Worm (Caenorhabditis elegans) whole organism, L3 larva: ENCODE data around the gene sptf-2.

Experiments used
- elt-1 ChIP-seq: fragments of 150-350 bp; optimal IDR thresholded peaks from 2 replicates; lab custom pipeline; 2014; ENCODE audit warnings: missing biosample characterization, missing genetic modification characterization
- nhr-23 ChIP-seq: fragments of 150-350 bp; optimal IDR thresholded peaks from 2 replicates; lab custom pipeline; 2014; ENCODE audit warnings: missing biosample characterization, missing genetic modification reagents, missing genetic modification characterization
- nhr-67 ChIP-seq: fragments of 150-350 bp; optimal IDR thresholded peaks from 2 replicates; lab custom pipeline; 2014; ENCODE audit warnings: missing biosample characterization, missing genetic modification characterization
- unc-39 ChIP-seq: sonication (generic microtip); optimal IDR thresholded peaks from 4 replicates; lab custom pipeline; 2017; ENCODE audit warnings: missing biosample characterization, missing genetic modification characterization
- ztf-11 ChIP-seq: fragments of 150-350 bp; optimal IDR thresholded peaks from 2 replicates; lab custom pipeline; 2014; ENCODE audit warnings: missing biosample characterization, missing genetic modification characterization

DNA sequence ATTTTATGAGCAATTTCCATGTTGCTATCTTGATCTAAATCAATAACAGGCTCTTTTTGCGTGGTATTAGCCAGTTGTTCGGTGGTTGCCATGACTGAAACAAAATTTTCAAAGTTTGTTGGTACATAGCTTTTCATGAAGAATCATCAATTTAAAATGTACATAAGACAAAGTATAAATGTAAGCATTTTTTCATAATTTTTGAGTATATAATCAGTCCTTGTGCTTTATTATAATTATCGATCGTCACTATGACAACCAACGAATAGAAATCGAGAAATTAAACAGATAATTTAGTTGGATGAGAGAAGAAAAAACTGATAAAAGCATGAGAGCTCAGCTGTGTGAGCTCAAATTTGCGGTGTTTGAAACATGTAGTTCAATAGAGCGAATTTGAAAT lies 3.4 kb upstream of the sptf-2 start, which contains the start of gene T22C8.3:
- no peak for TF ChIP-seq elt-1 (tag; lab: Kevin White, UChicago)
- no peak for TF ChIP-seq ztf-11 (tag; lab: Kevin White, UChicago)
- no peak for TF ChIP-seq nhr-67
- TF ChIP-seq nhr-23 (tag; lab: Kevin White, UChicago): no peak
- no peak for TF ChIP-seq unc-39 (tag; lab: Kevin White, UChicago)
